Fruit fly (Drosophila melanogaster) whole organism, embryonic: ENCODE measurements around the gene CG31041.
A peak's percentile ranks its signal among the peaks of the same experiment; 100 is the strongest.

Experiments
- Ada2b ChIP-seq: fragments of 200-800 bp; sonication (Bioruptor generic); IDR thresholded peaks from 2 replicates; pipeline ENCODE4 v1.3.6; 2022; ENCODE audit warnings: missing biosample characterization, missing genetic modification characterization
- Atf-2 ChIP-seq: fragments of 200-800 bp; sonication (Bioruptor generic); optimal IDR thresholded peaks from 2 replicates; lab custom pipeline; 2016; ENCODE audit warnings: missing biosample characterization, missing genetic modification characterization
- B-H2 ChIP-seq: fragments of 200-800 bp; sonication (Bioruptor generic); optimal IDR thresholded peaks from 2 replicates; lab custom pipeline; 2018; ENCODE audit warnings: missing biosample characterization, mild to moderate bottlenecking, missing genetic modification characterization
- CG12155 ChIP-seq: fragments of 200-800 bp; sonication (Bioruptor generic); optimal IDR thresholded peaks from 3 replicates; lab custom pipeline; 2016; ENCODE audit warnings: missing biosample characterization, missing genetic modification characterization
- CG13894 ChIP-seq: fragments of 200-800 bp; sonication (Bioruptor generic); optimal IDR thresholded peaks from 3 replicates; lab custom pipeline; 2018; ENCODE audit warnings: missing biosample characterization, mild to moderate bottlenecking, missing genetic modification characterization, moderate library complexity
- CG14050 ChIP-seq: fragments of 200-800 bp; sonication (Bioruptor generic); IDR thresholded peaks from 3 replicates; pipeline ENCODE4 v1.3.6; 2022; ENCODE audit warnings: missing biosample characterization, missing genetic modification characterization
- CG15073 ChIP-seq: fragments of 200-800 bp; sonication (Bioruptor generic); optimal IDR thresholded peaks from 2 replicates; lab custom pipeline; 2016; ENCODE audit warnings: missing biosample characterization, missing genetic modification characterization
- CG1647 ChIP-seq: fragments of 200-800 bp; sonication (Bioruptor generic); optimal IDR thresholded peaks from 3 replicates; lab custom pipeline; 2016; ENCODE audit warnings: missing biosample characterization, missing genetic modification characterization
- CG2199 ChIP-seq: fragments of 200-800 bp; sonication (Bioruptor generic); IDR thresholded peaks from 3 replicates; pipeline ENCODE4 v1.3.6; 2022; ENCODE audit warnings: missing biosample characterization, missing genetic modification characterization
- CG2712 ChIP-seq: fragments of 200-800 bp; optimal IDR thresholded peaks from 3 replicates; lab custom pipeline; 2019; ENCODE audit warnings: missing biosample characterization, mild to moderate bottlenecking, missing genetic modification characterization, moderate library complexity
- CG30431 ChIP-seq: fragments of 200-800 bp; sonication (Bioruptor generic); optimal IDR thresholded peaks from 2 replicates; lab custom pipeline; 2017; ENCODE audit warnings: missing biosample characterization, missing genetic modification characterization
- CG31224 ChIP-seq: fragments of 200-800 bp; sonication (Bioruptor generic); IDR thresholded peaks from 2 replicates; pipeline ENCODE4 v1.3.6; 2022; ENCODE audit warnings: missing biosample characterization, missing genetic modification characterization
- CG32767 ChIP-seq: fragments of 200-800 bp; sonication (Bioruptor generic); IDR thresholded peaks from 2 replicates; pipeline ENCODE4 v1.3.6; 2022; ENCODE audit warnings: missing biosample characterization, missing genetic modification characterization
- CG33213 ChIP-seq: fragments of 200-800 bp; sonication (Bioruptor generic); optimal IDR thresholded peaks from 3 replicates; lab custom pipeline; 2016; ENCODE audit warnings: missing biosample characterization, missing genetic modification characterization
- CG4282 ChIP-seq: fragments of 200-800 bp; sonication (Bioruptor generic); optimal IDR thresholded peaks from 2 replicates; lab custom pipeline; 2016; ENCODE audit warnings: missing biosample characterization, missing genetic modification characterization
- CG4328 ChIP-seq: fragments of 200-800 bp; sonication (Bioruptor generic); optimal IDR thresholded peaks from 3 replicates; lab custom pipeline; 2017; ENCODE audit warnings: missing biosample characterization, missing genetic modification reagents, missing genetic modification characterization
- CG43689 ChIP-seq: fragments of 200-800 bp; sonication (Bioruptor generic); IDR thresholded peaks from 2 replicates; pipeline ENCODE4 v1.3.6; 2022; ENCODE audit warnings: missing biosample characterization, missing genetic modification characterization
- CG4404 ChIP-seq: fragments of 200-800 bp; sonication (Bioruptor generic); IDR thresholded peaks from 2 replicates; pipeline ENCODE4 v1.3.6; 2022; ENCODE audit warnings: missing biosample characterization, missing genetic modification characterization
- CG7372 ChIP-seq: fragments of 200-800 bp; sonication (Bioruptor generic); IDR thresholded peaks from 2 replicates; pipeline ENCODE4 v1.3.6; 2022; ENCODE audit warnings: missing biosample characterization, missing genetic modification characterization
- CG7928 ChIP-seq: fragments of 200-800 bp; sonication (Bioruptor generic); optimal IDR thresholded peaks from 2 replicates; lab custom pipeline; 2017; ENCODE audit warnings: missing biosample characterization, mild to moderate bottlenecking, missing genetic modification characterization
- CG9727 ChIP-seq: fragments of 200-800 bp; sonication (Bioruptor generic); optimal IDR thresholded peaks from 3 replicates; lab custom pipeline; 2017; ENCODE audit warnings: missing biosample characterization, mild to moderate bottlenecking, missing genetic modification characterization
- Doc2 ChIP-seq: fragments of 200-800 bp; sonication (Bioruptor generic); IDR thresholded peaks from 2 replicates; pipeline ENCODE4 v1.3.6; 2022; ENCODE audit warnings: missing biosample characterization, missing genetic modification characterization
- Dp ChIP-seq: fragments of 200-800 bp; sonication (Bioruptor generic); optimal IDR thresholded peaks from 2 replicates; lab custom pipeline; 2018; ENCODE audit warnings: missing biosample characterization, mild to moderate bottlenecking, missing genetic modification characterization, moderate library complexity
- E2f1 ChIP-seq: fragments of 200-800 bp; sonication (Bioruptor generic); IDR thresholded peaks from 2 replicates; pipeline ENCODE4 v1.3.6; 2022; ENCODE audit warnings: missing biosample characterization, missing genetic modification characterization
- Ets65A ChIP-seq: fragments of 200-800 bp; sonication (Bioruptor generic); peaks from one replicate; lab custom pipeline; 2016; ENCODE audit warnings: missing biosample characterization, missing genetic modification characterization
- Gug ChIP-seq: fragments of 200-800 bp; sonication (Bioruptor generic); IDR thresholded peaks from 4 replicates; pipeline ENCODE4 v1.3.6; 2022; ENCODE audit warnings: missing biosample characterization, missing genetic modification characterization
- H15 ChIP-seq: fragments of 200-800 bp; sonication (Bioruptor generic); IDR thresholded peaks from 3 replicates; pipeline ENCODE4 v1.3.6; 2022; ENCODE audit warnings: missing biosample characterization, missing genetic modification characterization
- Hr78 ChIP-seq, 2 experiments: fragments of 200-800 bp in 1 of 2; fragments of >200 bp in 1 of 2; sonication (Bioruptor generic) in 1 of 2; optimal IDR thresholded peaks; 2 replicates each; lab custom pipeline; 2017 to 2019; ENCODE audit warnings: missing biosample characterization in 2 of 2, missing genetic modification characterization in 2 of 2, mild to moderate bottlenecking in 1 of 2, moderate library complexity in 1 of 2
- Lpt ChIP-seq: fragments of >200 bp; optimal IDR thresholded peaks from 2 replicates; lab custom pipeline; 2018; ENCODE audit warnings: missing biosample characterization, missing genetic modification characterization
- Max ChIP-seq: fragments of 200-800 bp; sonication (Bioruptor generic); optimal IDR thresholded peaks from 2 replicates; lab custom pipeline; 2016; ENCODE audit warnings: missing biosample characterization, mild to moderate bottlenecking, missing genetic modification characterization
- NC2β ChIP-seq: fragments of 200-800 bp; sonication (Bioruptor generic); optimal IDR thresholded peaks from 2 replicates; lab custom pipeline; 2016; ENCODE audit warnings: missing biosample characterization, missing genetic modification characterization
- Nf-YA ChIP-seq: fragments of 200-800 bp; sonication (Bioruptor generic); IDR thresholded peaks from 2 replicates; pipeline ENCODE4 v1.3.6; 2022; ENCODE audit warnings: missing biosample characterization, missing genetic modification characterization
- Sry-δ ChIP-seq: fragments of 200-800 bp; sonication (Bioruptor generic); optimal IDR thresholded peaks from 2 replicates; lab custom pipeline; 2016; ENCODE audit warnings: missing biosample characterization, missing genetic modification characterization
- abd-A ChIP-seq: fragments of 200-800 bp; sonication (Bioruptor generic); optimal IDR thresholded peaks from 3 replicates; lab custom pipeline; 2019; ENCODE audit warnings: missing biosample characterization, mild to moderate bottlenecking, missing genetic modification characterization, moderate library complexity
- chn ChIP-seq: fragments of 200-800 bp; sonication (Bioruptor generic); optimal IDR thresholded peaks from 2 replicates; lab custom pipeline; 2016; ENCODE audit warnings: missing biosample characterization, missing genetic modification characterization
- crc ChIP-seq: fragments of 200-800 bp; sonication (Bioruptor generic); optimal IDR thresholded peaks from 2 replicates; lab custom pipeline; 2016; ENCODE audit warnings: missing biosample characterization, missing genetic modification characterization
- danr ChIP-seq: fragments of 200-800 bp; sonication (Bioruptor generic); IDR thresholded peaks from 2 replicates; pipeline ENCODE4 v1.3.6; 2022; ENCODE audit warnings: missing biosample characterization, missing genetic modification characterization
- disco-r ChIP-seq: fragments of 200-800 bp; sonication (Bioruptor generic); optimal IDR thresholded peaks from 2 replicates; lab custom pipeline; 2016; ENCODE audit warnings: missing biosample characterization, missing genetic modification characterization
- emc ChIP-seq: fragments of 200-800 bp; sonication (Bioruptor generic); optimal IDR thresholded peaks from 2 replicates; lab custom pipeline; 2016; ENCODE audit warnings: missing biosample characterization, missing genetic modification characterization
- fd3F ChIP-seq: fragments of 200-800 bp; sonication (Bioruptor generic); optimal IDR thresholded peaks from 2 replicates; lab custom pipeline; 2018; ENCODE audit warnings: missing biosample characterization, mild to moderate bottlenecking, missing genetic modification characterization, moderate library complexity
- fd64A ChIP-seq: fragments of 200-800 bp; sonication (Bioruptor generic); optimal IDR thresholded peaks from 3 replicates; lab custom pipeline; 2018; ENCODE audit warnings: missing biosample characterization, mild to moderate bottlenecking, missing genetic modification characterization
- fd96Cb ChIP-seq: fragments of 200-800 bp; sonication (Bioruptor generic); optimal IDR thresholded peaks from 2 replicates; lab custom pipeline; 2018; ENCODE audit warnings: missing biosample characterization, mild to moderate bottlenecking, missing genetic modification characterization, moderate library complexity
- gfzf ChIP-seq: fragments of 200-800 bp; sonication (Bioruptor generic); optimal IDR thresholded peaks from 2 replicates; lab custom pipeline; 2016; ENCODE audit warnings: missing biosample characterization, mild to moderate bottlenecking, missing genetic modification characterization, moderate library complexity
- nau ChIP-seq: fragments of 200-800 bp; sonication (Bioruptor generic); optimal IDR thresholded peaks from 3 replicates; lab custom pipeline; 2017; ENCODE audit warnings: missing biosample characterization, mild to moderate bottlenecking, missing genetic modification characterization, missing genetic modification reagents
- org-1 ChIP-seq: fragments of 200-800 bp; sonication (Bioruptor generic); optimal IDR thresholded peaks from 2 replicates; lab custom pipeline; 2017; ENCODE audit warnings: missing biosample characterization, missing genetic modification characterization
- prd ChIP-seq, 3 experiments: fragments of >200 bp in 2 of 3; fragments of 200-800 bp in 1 of 3; sonication (Bioruptor generic) in 1 of 3; optimal IDR thresholded peaks in 2 of 3; IDR thresholded peaks in 1 of 3; 2 replicates in 2 of 3; 3 replicates in 1 of 3; pipeline versions ENCODE4 v1.3.6 to Lab custom; 2017 to 2022; ENCODE audit warnings: missing biosample characterization in 1 of 3, missing genetic modification characterization in 1 of 3
- salm ChIP-seq: fragments of 200-800 bp; sonication (Bioruptor generic); optimal IDR thresholded peaks from 2 replicates; lab custom pipeline; 2018; ENCODE audit warnings: missing biosample characterization, mild to moderate bottlenecking, missing genetic modification characterization
- sd ChIP-seq: fragments of 200-800 bp; sonication (Bioruptor generic); optimal IDR thresholded peaks from 3 replicates; lab custom pipeline; 2018; ENCODE audit warnings: missing biosample characterization, mild to moderate bottlenecking, missing genetic modification characterization, moderate library complexity
- sens ChIP-seq: fragments of 200-800 bp; sonication (Bioruptor generic); peaks from one replicate; lab custom pipeline; 2016; ENCODE audit warnings: missing biosample characterization, missing genetic modification characterization
- seq ChIP-seq: fragments of 200-800 bp; sonication (Bioruptor generic); IDR thresholded peaks from 2 replicates; pipeline ENCODE4 v1.3.6; 2022; ENCODE audit warnings: missing biosample characterization, missing genetic modification characterization
- unpg ChIP-seq: fragments of 200-800 bp; sonication (Bioruptor generic); optimal IDR thresholded peaks from 3 replicates; lab custom pipeline; 2018; ENCODE audit warnings: missing biosample characterization, mild to moderate bottlenecking, missing genetic modification characterization, moderate library complexity
- zfh1 ChIP-seq: fragments of 200-800 bp; sonication (Bioruptor generic); IDR thresholded peaks from 3 replicates; pipeline ENCODE4 v1.3.6; 2022; ENCODE audit warnings: missing biosample characterization, missing genetic modification characterization

Gene CG31041

DNA sequence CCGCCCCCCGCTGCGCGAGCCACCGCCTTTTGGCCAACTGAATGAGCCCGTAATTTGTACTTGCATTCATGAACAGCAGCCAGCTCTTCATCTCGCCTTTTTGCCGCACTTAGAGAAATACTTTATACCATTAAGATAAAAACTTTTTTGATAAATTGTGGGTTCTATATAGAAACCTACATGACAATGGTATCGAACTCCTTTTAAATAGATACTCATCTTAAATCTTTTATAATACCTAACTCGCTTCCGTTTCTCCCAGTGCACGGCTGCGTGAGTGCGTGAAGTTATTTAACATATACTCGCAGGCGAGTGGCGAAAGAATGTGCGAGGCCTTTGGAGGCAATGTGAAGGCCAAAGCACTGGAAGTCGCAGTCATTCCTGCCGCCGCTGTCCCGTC lies 35.2 kb upstream of the CG31041 start (continued):
- no peak for TF ChIP-seq CG32767 (GFP tag; lab: Robert Waterston, UW)
- no peak for TF ChIP-seq Sry-δ (GFP tag; lab: Kevin White, UChicago)
- no peak for TF ChIP-seq chn (GFP tag; lab: Kevin White, UChicago)
- no peak for TF ChIP-seq danr (GFP tag; lab: Robert Waterston, UW)
- no peak for TF ChIP-seq B-H2
- no peak for TF ChIP-seq prd (optimal IDR thresholded peaks at IDR 0.05; lab: Kevin White, UChicago)
- TF ChIP-seq prd (GFP tag; IDR thresholded peaks at IDR 0.05; lab: Robert Waterston, UW), result peak; percentile 69
- no peak for TF ChIP-seq CG4282
- no peak for TF ChIP-seq emc
- TF ChIP-seq CG9727 (GFP tag; lab: Kevin White, UChicago), result peak; percentile 30
- no peak for TF ChIP-seq Ets65A (GFP tag; lab: Kevin White, UChicago)
- no peak; the same call in 1 of the 2 replicates for TF ChIP-seq CG4404 (GFP tag; lab: Robert Waterston, UW)
- TF ChIP-seq abd-A (tag; lab: Kevin White, UChicago), result no peak
- peak; percentile 10 for TF ChIP-seq fd3F
- peak; percentile 61 for TF ChIP-seq CG2712
- no peak for TF ChIP-seq CG43689
- no peak; the same call in 2 of the 3 replicates for TF ChIP-seq CG14050 (GFP tag; lab: Robert Waterston, UW)
- no peak for TF ChIP-seq CG13894
- no peak for TF ChIP-seq CG2199 (GFP tag; lab: Robert Waterston, UW)
- no peak for TF ChIP-seq CG30431 (GFP tag; lab: Kevin White, UChicago)
- TF ChIP-seq sens (GFP tag; lab: Kevin White, UChicago), result peak; percentile 83
- TF ChIP-seq Max (GFP tag; lab: Kevin White, UChicago), result no peak
- no peak for TF ChIP-seq nau
- TF ChIP-seq Doc2 (GFP tag; lab: Robert Waterston, UW), result no peak
- no peak for TF ChIP-seq Gug (GFP tag; lab: Robert Waterston, UW)
- TF ChIP-seq CG4328, result no peak
- peak; percentile 9 for TF ChIP-seq CG12155 (GFP tag; lab: Kevin White, UChicago)
- TF ChIP-seq disco-r, result no peak
- no peak for TF ChIP-seq CG1647 (GFP tag; lab: Kevin White, UChicago)
- peak; percentile 37; the same call in 1 of the 2 replicates for TF ChIP-seq E2f1 (GFP tag; lab: Robert Waterston, UW)
- no peak for TF ChIP-seq CG33213 (GFP tag; lab: Kevin White, UChicago)
- TF ChIP-seq zfh1, result peak; percentile 56; the same call in 2 of the 3 replicates
- no peak for TF ChIP-seq NC2β (GFP tag; lab: Kevin White, UChicago)
- no peak for TF ChIP-seq CG15073 (GFP tag; lab: Kevin White, UChicago)
- TF ChIP-seq Lpt (GFP tag; lab: Kevin White, UChicago), result no peak
- TF ChIP-seq unpg (GFP tag; lab: Kevin White, UChicago), result peak; percentile 55
- TF ChIP-seq CG31224 (GFP tag; lab: Robert Waterston, UW), result 0 out of 2 replicates have a peak, but pooled peaks have one; percentile 8
- TF ChIP-seq gfzf (GFP tag; lab: Kevin White, UChicago), result no peak
- no peak for TF ChIP-seq CG7928 (GFP tag; lab: Kevin White, UChicago)
- TF ChIP-seq CG7372 (GFP tag; lab: Robert Waterston, UW), result 0 out of 2 replicates have a peak, but pooled peaks have one; percentile 6
- TF ChIP-seq Ada2b (GFP tag; lab: Robert Waterston, UW), result 0 out of 2 replicates have a peak, but pooled peaks have one; percentile 18
- peak; percentile 14 for TF ChIP-seq fd96Cb
- TF ChIP-seq Dp (GFP tag; lab: Kevin White, UChicago), result no peak
- TF ChIP-seq Hr78 (GFP tag; optimal IDR thresholded peaks at IDR 0.05; lab: Kevin White, UChicago), result no peak
- TF ChIP-seq Nf-YA (GFP tag; lab: Robert Waterston, UW), result no peak
- TF ChIP-seq salm (tag; lab: Kevin White, UChicago), result no peak
- TF ChIP-seq Atf-2 (GFP tag; lab: Kevin White, UChicago), result no peak
- TF ChIP-seq crc (GFP tag; lab: Kevin White, UChicago), result no peak
- TF ChIP-seq sd (tag; lab: Kevin White, UChicago), result peak; percentile 24
- TF ChIP-seq fd64A (GFP tag; lab: Kevin White, UChicago), result no peak
- no peak for TF ChIP-seq seq (GFP tag; lab: Robert Waterston, UW)
- TF ChIP-seq org-1 (GFP tag; lab: Kevin White, UChicago), result no peak
- TF ChIP-seq H15, result 0 out of 3 replicates have a peak, but pooled peaks have one; percentile 17
